Fruit fly (Drosophila melanogaster) Kc167 (cell line): ENCODE data around the gene CG2641.

Experiments
- Myc ChIP-seq: fragments of >200 bp; optimal IDR thresholded peaks from 2 replicates; lab custom pipeline; 2017; ENCODE audit warnings: missing external identifiers
- Sin3A ChIP-seq: fragments of >200 bp; optimal IDR thresholded peaks from 2 replicates; lab custom pipeline; 2018; ENCODE audit warnings: missing external identifiers
- h ChIP-seq: fragments of >200 bp; optimal IDR thresholded peaks from 3 replicates; lab custom pipeline; 2018; ENCODE audit warnings: missing external identifiers
- insv ChIP-seq: fragments of >200 bp; optimal IDR thresholded peaks from 3 replicates; lab custom pipeline; 2018; ENCODE audit warnings: missing external identifiers
- psq ChIP-seq: fragments of >200 bp; optimal IDR thresholded peaks from 2 replicates; lab custom pipeline; 2017; ENCODE audit warnings: missing external identifiers
- ttk ChIP-seq: sonication (Bioruptor generic); optimal IDR thresholded peaks from 2 replicates; lab custom pipeline; 2017; ENCODE audit warnings: missing external identifiers

CG2641 gene

DNA sequence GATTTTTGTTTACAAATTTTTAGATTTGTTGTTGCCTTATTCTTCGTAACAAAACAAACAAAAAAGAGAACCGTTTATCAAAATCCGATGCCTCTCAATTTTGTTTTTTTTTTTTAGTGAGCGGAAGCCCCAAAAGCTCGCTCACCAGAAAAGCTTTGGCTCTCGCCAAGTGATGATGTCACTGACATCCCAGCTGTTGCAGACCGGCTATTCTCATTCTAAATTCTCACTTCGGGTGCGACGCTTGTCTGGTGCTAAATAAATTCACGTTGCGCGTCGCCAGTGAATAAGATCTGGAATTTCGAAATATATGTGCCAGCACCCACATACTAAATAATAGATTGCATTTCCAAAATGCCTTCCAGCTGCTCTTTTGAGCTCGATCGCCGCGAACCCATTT, at the start of gene CG2641:
CG2641 (plus strand) TSS at position 215 of the 400 bp plus-strand sequence.
- TF ChIP-seq Myc, result no peak

dm6 chr3R:7749993-7750392, 43.9 kb upstream of the CG2641 start, which contains the start of gene pyd3:
Gene pyd3 (minus strand): TSS chr3R:7750079.
- TF ChIP-seq ttk (lab: Kevin White, UChicago) (no peak), Myc (no peak), psq (lab: Kevin White, UChicago) (no peak), insv (no peak), Sin3A (no peak), h (lab: Kevin White, UChicago) (no peak)

DNA sequence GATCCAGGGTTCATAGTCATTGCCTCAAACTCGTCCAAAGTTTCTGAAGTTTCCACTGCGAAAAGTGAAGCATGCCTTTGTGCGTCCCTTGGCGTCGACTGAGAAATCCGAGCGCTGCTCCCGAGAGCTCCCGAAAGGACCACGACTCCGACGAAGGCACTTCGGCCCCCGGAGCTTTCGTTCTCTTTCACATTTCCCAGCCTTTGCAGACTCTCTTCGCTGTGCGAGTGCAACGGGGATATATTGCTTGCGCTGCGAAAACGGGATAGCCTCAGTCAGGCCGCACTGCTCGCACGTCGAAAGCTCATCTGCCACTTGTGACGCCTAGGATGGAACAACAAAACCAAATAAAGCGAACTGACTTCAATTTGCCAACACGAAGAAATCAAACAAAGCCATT, 40.4 kb upstream of the CG2641 start:
- TF ChIP-seq insv, result no peak
- TF ChIP-seq ttk (lab: Kevin White, UChicago), result no peak
- TF ChIP-seq h (lab: Kevin White, UChicago), result no peak
- TF ChIP-seq psq (lab: Kevin White, UChicago), result no peak
- TF ChIP-seq Myc, result no peak
- TF ChIP-seq Sin3A, result no peak

- TF ChIP-seq Sin3A, result no peak
- TF ChIP-seq psq (lab: Kevin White, UChicago), result no peak
- no peak for TF ChIP-seq h (lab: Kevin White, UChicago)
- TF ChIP-seq Myc, result no peak
- no peak for TF ChIP-seq insv
- TF ChIP-seq ttk (lab: Kevin White, UChicago), result no peak
Measured at dm6 chr3R:7757822-7758221, 36.0 kb upstream of the CG2641 start, which contains the start of gene CG10919. Gene CG10919 (plus strand): TSS chr3R:7758122.

dm6 chr3R:7759486-7759885, 34.4 kb upstream of the CG2641 start, which contains the start of gene Sp7:
Gene Sp7 (plus strand): TSS chr3R:7759786.
- TF ChIP-seq ttk (lab: Kevin White, UChicago), result no peak
- no peak for TF ChIP-seq h (lab: Kevin White, UChicago)
- TF ChIP-seq psq (lab: Kevin White, UChicago), result no peak
- TF ChIP-seq insv, result no peak
- no peak for TF ChIP-seq Myc

- TF ChIP-seq psq (lab: Kevin White, UChicago) (no peak), Myc (no peak), h (lab: Kevin White, UChicago) (no peak), ttk (lab: Kevin White, UChicago) (no peak), Sin3A (no peak)
Measured at dm6 chr3R:7760970-7761558, 32.8 kb upstream of the CG2641 start.

- TF ChIP-seq h (lab: Kevin White, UChicago), result no peak
- no peak for TF ChIP-seq ttk (lab: Kevin White, UChicago)
- TF ChIP-seq insv, result no peak
- no peak for TF ChIP-seq Myc
- TF ChIP-seq Sin3A, result no peak
- TF ChIP-seq psq (lab: Kevin White, UChicago), result no peak
Measured at dm6 chr3R:7771656-7772055, 22.2 kb upstream of the CG2641 start, which contains the start of gene CG11286. Gene CG11286 (minus strand): TSS chr3R:7771756.

- TF ChIP-seq psq (lab: Kevin White, UChicago), result no peak
Measured at dm6 chr3R:7779620-7780019, 14.2 kb upstream of the CG2641 start.

DNA sequence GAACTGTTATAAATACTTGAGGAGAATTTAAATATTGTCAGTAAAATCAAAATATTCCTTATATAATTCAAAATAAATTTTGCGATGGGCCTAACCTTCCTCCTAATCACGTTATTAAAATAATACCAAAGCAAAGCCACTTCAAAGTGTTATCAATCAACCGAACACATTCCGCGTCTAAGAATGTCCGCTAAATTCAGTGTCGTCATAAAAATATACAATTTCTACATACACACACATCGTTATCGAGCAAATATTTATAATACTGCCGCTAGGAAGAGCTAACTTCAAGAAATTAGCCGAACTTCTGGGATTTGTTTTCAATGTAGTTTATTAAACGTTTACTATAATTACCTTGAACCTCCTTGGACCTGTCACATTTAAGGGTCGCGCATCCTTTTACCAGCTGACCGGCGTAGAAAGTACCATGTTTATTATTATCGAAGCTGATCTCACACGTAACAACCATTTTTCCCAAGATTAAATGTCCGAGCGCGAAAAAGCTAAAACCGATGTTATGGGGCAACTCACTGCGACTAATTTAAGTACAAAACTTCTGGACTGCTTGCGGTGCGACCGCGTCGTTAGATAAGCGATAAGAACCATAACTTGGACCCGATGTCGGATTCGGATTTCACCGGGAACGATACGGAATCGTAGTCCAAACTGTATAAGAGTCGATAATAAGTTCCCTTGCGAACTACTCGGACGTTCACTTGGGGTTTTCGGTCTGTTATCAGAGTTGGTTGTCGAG, 10.8 kb upstream of the CG2641 start, which contains the start of gene CG18747:
CG18747 (minus strand) TSS at position 514 of the 754 bp plus-strand sequence.
- no peak for TF ChIP-seq psq (lab: Kevin White, UChicago)
- no peak for TF ChIP-seq insv
- TF ChIP-seq ttk (lab: Kevin White, UChicago), result no peak
- TF ChIP-seq h (lab: Kevin White, UChicago), result no peak
- no peak for TF ChIP-seq Sin3A
- no peak for TF ChIP-seq Myc

dm6 chr3R:7785784-7786183, 8.1 kb upstream of the CG2641 start, which contains the start of gene CG18745:
Gene CG18745 (minus strand): TSS chr3R:7786119.
- TF ChIP-seq Myc (no peak), insv (no peak), Sin3A (no peak), ttk (lab: Kevin White, UChicago) (no peak), h (lab: Kevin White, UChicago) (no peak), psq (lab: Kevin White, UChicago) (no peak)

DNA sequence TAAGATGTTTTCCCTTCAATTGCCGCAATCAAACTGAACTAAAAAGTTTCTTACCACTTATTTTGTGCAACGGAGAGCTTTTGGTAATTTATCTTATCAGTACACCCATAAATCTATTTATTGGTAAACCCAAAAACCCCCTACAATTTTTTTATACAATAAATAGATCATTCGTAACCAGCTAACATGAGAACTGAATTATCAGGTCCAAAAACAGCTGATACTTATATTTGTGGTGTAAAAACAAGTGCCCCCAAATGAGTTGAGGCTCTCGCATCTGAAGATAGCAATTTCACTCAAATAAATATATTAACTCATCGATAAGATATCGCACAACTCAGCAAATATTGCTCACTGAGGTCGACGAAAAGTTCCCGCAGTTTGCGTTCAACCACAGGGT, 6.0 kb upstream of the CG2641 start, which contains the start of gene CG18748:
CG18748 (minus strand) TSS at position 25 of the 400 bp plus-strand sequence.
- no peak for TF ChIP-seq psq (lab: Kevin White, UChicago)
- TF ChIP-seq insv, result no peak
- TF ChIP-seq ttk (lab: Kevin White, UChicago), result no peak
- TF ChIP-seq Sin3A, result no peak
- TF ChIP-seq h (lab: Kevin White, UChicago), result no peak
- TF ChIP-seq Myc, result no peak

- TF ChIP-seq psq (lab: Kevin White, UChicago) (no peak), Sin3A (no peak), insv (no peak), h (lab: Kevin White, UChicago) (no peak), ttk (lab: Kevin White, UChicago) (no peak), Myc (no peak)
Measured at dm6 chr3R:7790087-7790486, 3.8 kb upstream of the CG2641 start, which contains the start of gene CG18746. Gene CG18746 (minus strand): TSS chr3R:7790187.

DNA sequence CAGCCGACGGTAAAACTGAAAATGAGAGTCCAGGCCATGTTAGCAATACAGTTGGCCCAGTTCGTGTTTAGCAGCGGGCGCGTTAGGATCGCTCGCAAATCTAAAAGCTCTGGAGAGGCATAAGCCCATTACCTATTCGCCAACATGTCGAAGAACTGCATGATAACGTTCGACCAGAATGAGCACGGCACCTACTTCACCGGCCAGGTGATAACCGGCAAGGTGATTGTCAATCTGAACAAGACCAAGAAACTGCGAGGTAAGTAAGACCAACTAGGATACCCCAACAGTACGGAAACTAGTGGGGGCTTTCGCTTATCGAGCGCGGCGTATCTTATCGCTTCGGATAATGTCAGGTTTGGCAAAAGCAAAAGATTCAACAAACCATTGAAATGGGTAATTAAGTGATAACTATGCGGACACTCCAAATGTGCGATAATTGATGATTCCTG, 3.3 kb upstream of the CG2641 start, which contains the start of gene CG10086:
CG10086 (plus strand) TSS at position 51 of the 452 bp plus-strand sequence.
- TF ChIP-seq psq (lab: Kevin White, UChicago) (no peak), ttk (lab: Kevin White, UChicago) (no peak), Sin3A (no peak), h (lab: Kevin White, UChicago) (no peak), insv (no peak), Myc (no peak)
